Fruit fly (Drosophila melanogaster): Measurements from ENCODE around the gene Gr77a.

The Gr77a gene

DNA sequence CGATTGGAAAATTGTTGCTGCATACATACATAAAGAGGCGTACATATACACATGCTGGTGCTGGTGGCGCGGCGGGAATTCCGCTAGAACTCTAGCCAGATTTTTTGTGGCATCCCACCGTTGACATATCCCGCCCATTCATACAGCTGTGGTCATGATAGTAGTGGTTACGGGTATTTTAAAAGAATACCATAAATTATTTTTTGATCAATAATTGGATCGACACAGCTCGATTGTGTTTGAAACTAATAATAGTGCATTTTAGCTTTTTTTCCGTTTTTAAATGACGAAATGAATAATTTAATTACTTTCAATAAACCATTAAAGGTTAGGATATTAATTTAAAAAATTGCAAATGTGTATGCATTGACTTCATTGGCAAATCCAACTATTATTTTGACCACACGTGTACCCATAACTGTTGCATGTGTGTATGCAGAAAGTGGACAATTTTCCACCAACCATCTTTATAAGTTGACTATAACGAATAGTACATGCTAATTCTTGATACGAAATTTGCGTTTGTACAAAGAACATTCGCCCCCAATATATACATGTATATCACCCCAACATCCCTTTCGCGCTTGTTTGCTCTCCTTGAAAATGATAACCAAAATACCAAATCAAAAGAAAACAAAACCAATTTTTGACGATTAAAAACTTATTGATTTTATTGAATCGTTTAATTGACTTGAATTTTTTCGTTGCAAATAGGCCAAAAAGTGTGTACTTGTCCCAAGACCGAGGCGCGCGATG lies 32.8 kb upstream of the Gr77a start (continued):
- TF ChIP-seq trh (GFP tag; optimal IDR thresholded peaks at IDR 0.05) (peak; percentile 16), lov (optimal IDR thresholded peaks at IDR 0.05) (no peak), lov (GFP tag; IDR thresholded peaks at IDR 0.05) (peak; percentile 78; the same call in 2 of the 3 replicates), vnd (GFP tag; IDR thresholded peaks at IDR 0.05; ENCODE audit: partially characterized antibody) (no peak), toy (GFP tag; IDR thresholded peaks at IDR 0.05) (no peak), lola (GFP tag; optimal IDR thresholded peaks at IDR 0.05) (peak in 1 of 3 experiments; percentile 63), CG5245 (GFP tag; optimal IDR thresholded peaks at IDR 0.05) (peak; percentile 76), ato (GFP tag; IDR thresholded peaks at IDR 0.05; ENCODE audit: partially characterized antibody) (no peak), CG11456 (GFP tag; IDR thresholded peaks at IDR 0.05) (peak; percentile 83), H2.0 (GFP tag; IDR thresholded peaks at IDR 0.05) (peak; percentile 81), CG1602 (GFP tag; optimal IDR thresholded peaks at IDR 0.05) (peak; percentile 73), br (optimal IDR thresholded peaks at IDR 0.05) (no peak), CG10431 (GFP tag; optimal IDR thresholded peaks at IDR 0.05) (no peak), ara (GFP tag; IDR thresholded peaks at IDR 0.05) (peak; percentile 56; the same call in 1 of the 2 replicates), CTCF (GFP tag; optimal IDR thresholded peaks at IDR 0.05) (peak; percentile 14), MTF-1 (GFP tag; optimal IDR thresholded peaks at IDR 0.05; ENCODE audit: borderline replicate concordance) (peak; percentile 57), CG18764 (GFP tag; optimal IDR thresholded peaks at IDR 0.05) (peak; percentile 69), phol (tag; optimal IDR thresholded peaks at IDR 0.05) (no peak), CG9609 (GFP tag; optimal IDR thresholded peaks at IDR 0.05) (peak; percentile 58), CG11696 (GFP tag; IDR thresholded peaks at IDR 0.05) (peak; percentile 98), CG2116 (GFP tag; optimal IDR thresholded peaks at IDR 0.05) (peak; percentile 72), CG12299 (tag; optimal IDR thresholded peaks at IDR 0.05) (peak; percentile 80), so (GFP tag; IDR thresholded peaks at IDR 0.05) (peak; percentile 82; the same call in 2 of the 3 replicates), NK7.1 (GFP tag; optimal IDR thresholded peaks at IDR 0.05) (peak; percentile 13), zfh2 (GFP tag; optimal IDR thresholded peaks at IDR 0.05) (peak; percentile 64), CG5180 (GFP tag; optimal IDR thresholded peaks at IDR 0.05) (no peak), CG2875 (GFP tag; optimal IDR thresholded peaks at IDR 0.05) (peak; percentile 73), ap (GFP tag; IDR thresholded peaks at IDR 0.05) (peak; percentile 75), CG3407 (GFP tag; optimal IDR thresholded peaks at IDR 0.05) (peak; percentile 48), CG9797 (GFP tag; optimal IDR thresholded peaks at IDR 0.05) (no peak), CG17829 (tag; optimal IDR thresholded peaks at IDR 0.05) (peak; percentile 85), onecut (GFP tag; IDR thresholded peaks at IDR 0.05) (peak; percentile 81), CG12769 (tag; optimal IDR thresholded peaks at IDR 0.05) (peak; percentile 88), CG18476 (GFP tag; optimal IDR thresholded peaks at IDR 0.05) (peak; percentile 78), NfI (GFP tag; optimal IDR thresholded peaks at IDR 0.05) (peak; percentile 76), fu2 (GFP tag; optimal IDR thresholded peaks at IDR 0.05) (peak; percentile 2), Dek (tag; optimal IDR thresholded peaks at IDR 0.05) (peak; percentile 78), CG4707 (GFP tag; optimal IDR thresholded peaks at IDR 0.05) (peak; percentile 70), zen (tag; optimal IDR thresholded peaks at IDR 0.05) (peak; percentile 77), Lim3 (GFP tag; IDR thresholded peaks at IDR 0.05) (no peak), bbx (GFP tag; IDR thresholded peaks at IDR 0.05; ENCODE audit: partially characterized antibody) (no peak), chn (GFP tag; optimal IDR thresholded peaks at IDR 0.05) (peak; percentile 75), Gsc (GFP tag; IDR thresholded peaks at IDR 0.05) (no peak), unc-4 (GFP tag; IDR thresholded peaks at IDR 0.05; ENCODE audit: partially characterized antibody) (no peak; the same call in 1 of the 2 replicates), fru (optimal IDR thresholded peaks at IDR 0.05) (no peak), tx (GFP tag; optimal IDR thresholded peaks at IDR 0.05) (peak; percentile 63), mld (GFP tag; IDR thresholded peaks at IDR 0.05; ENCODE audit: partially characterized antibody) (no peak), CG16779 (GFP tag; IDR thresholded peaks at IDR 0.05) (peak; percentile 63; the same call in 1 of the 2 replicates), CG8944 (GFP tag; optimal IDR thresholded peaks at IDR 0.05) (peak; percentile 59), ham (GFP tag; IDR thresholded peaks at IDR 0.05) (no peak)
